Worm (Caenorhabditis elegans): ENCODE data around the gene sul-3.

DNA sequence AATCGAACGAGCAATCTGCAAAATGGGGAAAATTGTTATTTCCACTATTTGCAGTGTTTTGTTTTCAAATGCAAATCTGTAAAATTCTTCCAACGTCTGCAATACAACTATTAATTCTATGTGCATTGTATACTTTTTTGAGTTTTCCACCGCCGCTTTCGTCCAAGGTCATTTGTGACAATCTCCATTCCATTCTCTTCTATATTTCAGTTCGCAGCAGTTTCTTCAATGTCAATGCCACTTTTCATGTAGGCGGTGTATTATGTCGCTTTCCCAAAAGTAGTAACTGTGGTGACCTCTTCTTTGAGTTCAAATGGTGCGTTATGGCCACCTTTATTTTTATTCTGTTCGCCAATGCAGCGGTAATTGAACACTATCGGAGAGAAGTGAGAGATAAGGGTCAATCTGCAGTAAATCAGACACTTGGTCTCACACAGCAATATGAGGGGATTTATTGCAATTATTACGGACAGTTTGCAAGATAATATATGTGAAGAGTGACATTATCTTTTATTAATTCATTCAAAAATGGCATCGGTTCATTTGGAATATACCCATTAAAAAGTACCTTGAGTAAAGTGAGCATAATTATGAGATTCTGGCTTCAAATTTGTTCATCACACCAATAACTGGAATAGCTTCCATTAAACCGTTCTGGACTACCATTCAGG is 7.3 kb downstream of the sul-3 start:
- TF ChIP-seq lir-3 (tag; optimal IDR thresholded peaks at IDR 0.05) (no peak), mes-2 (tag; optimal IDR thresholded peaks at IDR 0.05; ENCODE audit: poor library complexity, severe bottlenecking) (no peak), fos-1 (tag; optimal IDR thresholded peaks at IDR 0.05) (no peak), ztf-11 (tag; optimal IDR thresholded peaks at IDR 0.05) (no peak), nhr-6 (tag; optimal IDR thresholded peaks at IDR 0.05) (no peak), lsy-2 (tag; optimal IDR thresholded peaks at IDR 0.05) (no peak), egl-27 (tag; optimal IDR thresholded peaks at IDR 0.05) (no peak), pha-4 (GFP tag; IDR thresholded peaks at IDR 0.05) (no peak), pha-4 (tag; optimal IDR thresholded peaks at IDR 0.05) (no peak), lin-1 (GFP tag; IDR thresholded peaks at IDR 0.05) (no peak), hlh-30 (tag; optimal IDR thresholded peaks at IDR 0.05; ENCODE audit: insufficient read depth) (no peak), jun-1 (tag; optimal IDR thresholded peaks at IDR 0.05) (no peak)

All from whole organism, L4 larva.